Worm (Caenorhabditis elegans) whole organism, young adult: ENCODE data around the gene Y45F10D.7.

Experiments
- C06A6.2 ChIP-seq: fragments of 200-800 bp; sonication (Bioruptor generic); conservative IDR thresholded peaks from 2 replicates; pipeline ENCODE4 v1.3.6; 2022; ENCODE audit warnings: missing genetic modification characterization, missing compliant biosample characterization
- F33H1.4 ChIP-seq: fragments of 200-800 bp; sonication (Bioruptor generic); IDR thresholded peaks from 2 replicates; pipeline ENCODE4 v1.3.6; 2022; ENCODE audit warnings: missing genetic modification reagents, missing genetic modification characterization, missing compliant biosample characterization
- F37B4.10 ChIP-seq: fragments of 200-800 bp; sonication (Bioruptor generic); IDR thresholded peaks from 2 replicates; pipeline ENCODE4 v1.3.6; 2022; ENCODE audit warnings: missing genetic modification characterization, missing compliant biosample characterization
- F55B11.4 ChIP-seq: sonication (generic microtip); optimal IDR thresholded peaks from 2 replicates; lab custom pipeline; 2016; ENCODE audit warnings: missing compliant biosample characterization, missing genetic modification characterization, borderline replicate concordance; ENCODE audit not compliant: insufficient read depth
- K12H6.12 ChIP-seq: fragments of 200-800 bp; sonication (Bioruptor generic); optimal IDR thresholded peaks from 2 replicates; lab custom pipeline; 2018; ENCODE audit warnings: mild to moderate bottlenecking, missing genetic modification characterization, missing compliant biosample characterization
- T26A5.8 ChIP-seq: sonication (generic microtip); optimal IDR thresholded peaks from 2 replicates; lab custom pipeline; 2016; ENCODE audit warnings: missing genetic modification characterization, missing compliant biosample characterization
- Y53G8AR.9 ChIP-seq: fragments of 200-800 bp; sonication (Bioruptor generic); conservative IDR thresholded peaks from 2 replicates; pipeline ENCODE4 v1.3.6; 2022; ENCODE audit warnings: missing genetic modification reagents, missing genetic modification characterization, missing compliant biosample characterization
- Y79H2A.3 ChIP-seq: fragments of 200-800 bp; sonication (Bioruptor generic); conservative IDR thresholded peaks from 2 replicates; pipeline ENCODE4 v1.3.6; 2022; ENCODE audit warnings: missing genetic modification reagents, missing genetic modification characterization, missing compliant biosample characterization
- aptf-3 ChIP-seq: fragments of 200-800 bp; sonication (Bioruptor generic); IDR thresholded peaks from 2 replicates; pipeline ENCODE4 v1.3.6; 2022; ENCODE audit warnings: missing genetic modification characterization, missing compliant biosample characterization
- attf-5 ChIP-seq: fragments of 200-800 bp; sonication (Bioruptor generic); optimal IDR thresholded peaks from 2 replicates; lab custom pipeline; 2018; ENCODE audit warnings: mild to moderate bottlenecking, missing genetic modification characterization, missing compliant biosample characterization
- ceh-40 ChIP-seq: fragments of 200-800 bp; sonication (Bioruptor generic); IDR thresholded peaks from 2 replicates; pipeline ENCODE4 v1.3.6; 2022; ENCODE audit warnings: missing genetic modification characterization, missing compliant biosample characterization
- dox-1 ChIP-seq: fragments of 200-800 bp; sonication (Bioruptor generic); IDR thresholded peaks from 2 replicates; pipeline ENCODE4 v1.3.6; 2022; ENCODE audit warnings: missing genetic modification reagents, missing genetic modification characterization, missing compliant biosample characterization
- dpl-1 ChIP-seq: fragments of 150-350 bp; optimal IDR thresholded peaks from 2 replicates; lab custom pipeline; 2014; ENCODE audit warnings: missing biosample characterization, missing genetic modification reagents, missing genetic modification characterization
- egrh-3 ChIP-seq: fragments of 200-800 bp; sonication (Bioruptor generic); IDR thresholded peaks from 2 replicates; pipeline ENCODE4 v1.3.6; 2022; ENCODE audit warnings: missing genetic modification reagents, missing genetic modification characterization, missing compliant biosample characterization
- ekl-4 ChIP-seq: fragments of 200-800 bp; sonication (Bioruptor generic); IDR thresholded peaks from 2 replicates; pipeline ENCODE4 v1.3.6; 2022; ENCODE audit warnings: missing genetic modification reagents, missing genetic modification characterization, missing compliant biosample characterization
- ets-4 ChIP-seq: fragments of 200-800 bp; sonication (Bioruptor generic); optimal IDR thresholded peaks from 2 replicates; lab custom pipeline; 2018; ENCODE audit warnings: mild to moderate bottlenecking, missing genetic modification characterization, missing compliant biosample characterization
- lin-35 ChIP-seq, 3 experiments: fragments of 150-350 bp in 2 of 3; sonication (generic microtip) in 1 of 3; optimal IDR thresholded peaks; 2 replicates each; lab custom pipeline; 2014 to 2018; ENCODE audit warnings: missing biosample characterization in 3 of 3, missing genetic modification characterization in 3 of 3, missing genetic modification reagents in 3 of 3
- lsl-1 ChIP-seq: fragments of 200-800 bp; sonication (Bioruptor generic); optimal IDR thresholded peaks from 2 replicates; lab custom pipeline; 2018; ENCODE audit warnings: mild to moderate bottlenecking, missing genetic modification characterization, moderate library complexity, missing compliant biosample characterization
- madf-3 ChIP-seq: fragments of 200-800 bp; sonication (Bioruptor generic); IDR thresholded peaks from 2 replicates; pipeline ENCODE4 v1.3.6; 2022; ENCODE audit warnings: missing genetic modification reagents, missing genetic modification characterization, missing compliant biosample characterization
- mel-28 ChIP-seq: sonication (generic microtip); optimal IDR thresholded peaks from 2 replicates; lab custom pipeline; 2016; ENCODE audit warnings: borderline replicate concordance, mild to moderate bottlenecking, missing genetic modification characterization, missing compliant biosample characterization
- mes-4 ChIP-seq: sonication (generic microtip); optimal IDR thresholded peaks from 2 replicates; lab custom pipeline; 2016; ENCODE audit warnings: missing genotype, missing genetic modification characterization, missing compliant biosample characterization
- mxl-1 ChIP-seq: sonication (generic microtip); optimal IDR thresholded peaks from 2 replicates; lab custom pipeline; 2016; ENCODE audit warnings: missing genetic modification characterization, missing compliant biosample characterization
- nhr-80 ChIP-seq: sonication (generic microtip); optimal IDR thresholded peaks from 2 replicates; lab custom pipeline; 2016; ENCODE audit warnings: missing genetic modification characterization, missing compliant biosample characterization
- rcor-1 ChIP-seq: fragments of 200-800 bp; sonication (Bioruptor generic); IDR thresholded peaks from 2 replicates; pipeline ENCODE4 v1.3.6; 2022; ENCODE audit warnings: missing genetic modification reagents, missing genetic modification characterization, missing compliant biosample characterization
- snpc-4 ChIP-seq, 5 experiments: fragments of 150-350 bp in 1 of 5; sonication (generic microtip) in 4 of 5; optimal IDR thresholded peaks; 2 replicates each; lab custom pipeline; 2014 to 2018; ENCODE audit warnings: missing genetic modification characterization in 5 of 5, missing biosample characterization in 3 of 5, antibody characterized with exemption in 2 of 5, mild to moderate bottlenecking in 2 of 5, missing compliant biosample characterization in 2 of 5, missing genotype in 2 of 5, moderate library complexity in 2 of 5, missing genetic modification reagents in 1 of 5
- tbp1 ChIP-seq: fragments of 200-800 bp; sonication (Bioruptor generic); optimal IDR thresholded peaks from 2 replicates; lab custom pipeline; 2018; ENCODE audit warnings: mild to moderate bottlenecking, missing genetic modification characterization, missing compliant biosample characterization
- xnd-1 ChIP-seq: sonication (generic microtip); optimal IDR thresholded peaks from 2 replicates; lab custom pipeline; 2016; ENCODE audit warnings: missing genotype, missing genetic modification reagents, missing genetic modification characterization, missing compliant biosample characterization
- ztf-18 ChIP-seq: sonication (generic microtip); optimal IDR thresholded peaks from 2 replicates; lab custom pipeline; 2016; ENCODE audit warnings: missing genotype, mild to moderate bottlenecking, missing genetic modification characterization, missing compliant biosample characterization
- ztf-22 ChIP-seq: fragments of 200-800 bp; sonication (Bioruptor generic); optimal IDR thresholded peaks from 2 replicates; lab custom pipeline; 2018; ENCODE audit warnings: mild to moderate bottlenecking, missing genetic modification characterization, moderate library complexity, missing compliant biosample characterization

The Y45F10D.7 gene

ce11 chrIV:13783237-13784012 is 5.3 kb upstream of the Y45F10D.7 start, which contains the start of gene iscu-1 (continued):
- TF ChIP-seq Y79H2A.3 (GFP tag; lab: Robert Waterston, UW) (no peak), T26A5.8 (no peak)
- TF ChIP-seq, all 124 proteins: peak for 20

- TF ChIP-seq Y53G8AR.9 (GFP tag; lab: Robert Waterston, UW) (no peak), lsl-1 (GFP tag; lab: Kevin White, UChicago) (no peak), mes-4 (no peak), snpc-4 (GFP tag; optimal IDR thresholded peaks at IDR 0.05; lab: Kevin White, UChicago) (no peak), snpc-4 (tag; optimal IDR thresholded peaks at IDR 0.05; lab: Kevin White, UChicago) (peak in 1 of 4 experiments; percentile 10), ekl-4 (GFP tag; lab: Robert Waterston, UW) (peak; percentile 22; the same call in 1 of the 2 replicates), rcor-1 (GFP tag; lab: Robert Waterston, UW) (0 out of 2 replicates have a peak, but pooled peaks have one; percentile 17)
These were observed 3.9 kb upstream of the Y45F10D.7 start for ce11 chrIV:13784774-13785173.

ce11 chrIV:13785545-13785944 is 3.2 kb upstream of the Y45F10D.7 start, which contains the start of gene lact-9:
Gene lact-9 (minus strand): TSS chrIV:13785645.
- TF ChIP-seq ztf-22 (GFP tag; lab: Kevin White, UChicago) (no peak), madf-3 (GFP tag; lab: Robert Waterston, UW) (no peak), dpl-1 (GFP tag; lab: Kevin White, UChicago) (no peak), xnd-1 (no peak), F55B11.4 (tag; lab: Kevin White, UChicago) (no peak), lsl-1 (GFP tag; lab: Kevin White, UChicago) (no peak), ets-4 (GFP tag; lab: Kevin White, UChicago) (no peak), ceh-40 (GFP tag; lab: Robert Waterston, UW) (no peak), C06A6.2 (GFP tag; lab: Robert Waterston, UW) (no peak), mxl-1 (tag; lab: Kevin White, UChicago) (no peak), K12H6.12 (tag; lab: Kevin White, UChicago) (no peak), egrh-3 (GFP tag; lab: Robert Waterston, UW) (no peak), lin-35 (GFP tag; optimal IDR thresholded peaks at IDR 0.05; lab: Kevin White, UChicago) (no peak), aptf-3 (GFP tag; lab: Robert Waterston, UW) (no peak)

ce11 chrIV:13786690-13787089 is 2.0 kb upstream of the Y45F10D.7 start, which contains the start of gene icap-1:
Gene icap-1 (minus strand): TSS chrIV:13786961.
- TF ChIP-seq ztf-18 (tag; lab: Kevin White, UChicago) (peak; percentile 48), snpc-4 (GFP tag; optimal IDR thresholded peaks at IDR 0.05; lab: Kevin White, UChicago) (no peak), snpc-4 (tag; optimal IDR thresholded peaks at IDR 0.05; lab: Kevin White, UChicago) (peak in 1 of 4 experiments; percentile 60), nhr-80 (tag; lab: Kevin White, UChicago) (peak; percentile 66), tbp1 (GFP tag; lab: Kevin White, UChicago) (peak; percentile 4), dox-1 (GFP tag; lab: Robert Waterston, UW) (0 out of 2 replicates have a peak, but pooled peaks have one; percentile 15), F33H1.4 (GFP tag; lab: Robert Waterston, UW) (no peak), mel-28 (tag; lab: Kevin White, UChicago) (no peak), attf-5 (peak; percentile 73), F37B4.10 (GFP tag; lab: Robert Waterston, UW) (no peak)
